Fruit fly (Drosophila melanogaster) whole organism, adult: ENCODE data around the gene CG45413.

Experiments used
- CG11617 ChIP-seq: fragments of 200-800 bp; sonication (Bioruptor generic); optimal IDR thresholded peaks from 2 replicates; lab custom pipeline; 2017; ENCODE audit warnings: mild to moderate bottlenecking, missing biosample characterization, missing genetic modification reagents, missing genetic modification characterization
- CG12768 ChIP-seq: fragments of 200-800 bp; sonication (Bioruptor generic); optimal IDR thresholded peaks from 2 replicates; lab custom pipeline; 2017; ENCODE audit warnings: missing biosample characterization, missing genetic modification characterization, mild to moderate bottlenecking, moderate library complexity, missing genetic modification reagents
- CG7045 ChIP-seq: fragments of 200-800 bp; sonication (Bioruptor generic); optimal IDR thresholded peaks from 2 replicates; lab custom pipeline; 2017; ENCODE audit warnings: missing biosample characterization, mild to moderate bottlenecking, missing genetic modification characterization
- cic ChIP-seq: fragments of 200-800 bp; sonication (Bioruptor generic); optimal IDR thresholded peaks from 2 replicates; lab custom pipeline; 2017; ENCODE audit warnings: missing biosample characterization, mild to moderate bottlenecking, missing genetic modification characterization, moderate library complexity
- ovo ChIP-seq: fragments of 200-800 bp; sonication (Bioruptor generic); optimal IDR thresholded peaks from 2 replicates; lab custom pipeline; 2016; ENCODE audit warnings: missing biosample characterization, missing genetic modification characterization
- toe ChIP-seq: fragments of 200-800 bp; sonication (Bioruptor generic); optimal IDR thresholded peaks from 2 replicates; lab custom pipeline; 2016; ENCODE audit warnings: missing biosample characterization, missing genetic modification characterization

- TF ChIP-seq cic (GFP tag; lab: Kevin White, UChicago) (peak; percentile 45), toe (GFP tag; lab: Kevin White, UChicago) (peak; percentile 29), CG7045 (GFP tag; lab: Kevin White, UChicago) (no peak), CG12768 (GFP tag; lab: Kevin White, UChicago) (peak; percentile 56), CG11617 (GFP tag; lab: Kevin White, UChicago) (peak; percentile 64), ovo (GFP tag; lab: Kevin White, UChicago) (peak; percentile 94)
These were observed 37.4 kb upstream of the CG45413 start, which contains the start of the genes Mis12 and CG9953 for dm6 chr3L:6968961-6969814.
